Fruit fly (Drosophila melanogaster) whole organism, embryonic: ENCODE data around the gene nmdyn-D6.

Experiments
- Adf1 ChIP-seq: fragments of 200-800 bp; sonication (Bioruptor generic); IDR thresholded peaks from 2 replicates; pipeline ENCODE4 v1.3.6; 2022; ENCODE audit warnings: missing biosample characterization, missing genetic modification characterization
- Atf6 ChIP-seq: fragments of 200-800 bp; sonication (Bioruptor generic); IDR thresholded peaks from 2 replicates; pipeline ENCODE4 v1.3.6; 2022; ENCODE audit warnings: missing biosample characterization, missing genetic modification characterization
- CG10321 ChIP-seq: fragments of 200-800 bp; sonication (Bioruptor generic); IDR thresholded peaks from 2 replicates; pipeline ENCODE4 v1.3.6; 2022; ENCODE audit warnings: missing biosample characterization, missing genetic modification characterization
- CG12104 ChIP-seq: fragments of 200-800 bp; sonication (Bioruptor generic); optimal IDR thresholded peaks from 3 replicates; lab custom pipeline; 2016; ENCODE audit warnings: missing biosample characterization, missing genetic modification characterization
- CG12155 ChIP-seq: fragments of 200-800 bp; sonication (Bioruptor generic); optimal IDR thresholded peaks from 3 replicates; lab custom pipeline; 2016; ENCODE audit warnings: missing biosample characterization, missing genetic modification characterization
- CG12769 ChIP-seq: fragments of 200-800 bp; sonication (Bioruptor generic); optimal IDR thresholded peaks from 2 replicates; lab custom pipeline; 2019; ENCODE audit warnings: missing biosample characterization, mild to moderate bottlenecking, missing genetic modification characterization, moderate library complexity
- CG13894 ChIP-seq: fragments of 200-800 bp; sonication (Bioruptor generic); optimal IDR thresholded peaks from 3 replicates; lab custom pipeline; 2018; ENCODE audit warnings: missing biosample characterization, mild to moderate bottlenecking, missing genetic modification characterization, moderate library complexity
- CG1647 ChIP-seq: fragments of 200-800 bp; sonication (Bioruptor generic); optimal IDR thresholded peaks from 3 replicates; lab custom pipeline; 2016; ENCODE audit warnings: missing biosample characterization, missing genetic modification characterization
- CG17186 ChIP-seq: fragments of 200-800 bp; sonication (Bioruptor generic); optimal IDR thresholded peaks from 3 replicates; lab custom pipeline; 2017; ENCODE audit warnings: missing biosample characterization, missing genetic modification reagents, missing genetic modification characterization
- CG17359 ChIP-seq: fragments of 200-800 bp; sonication (Bioruptor generic); optimal IDR thresholded peaks from 3 replicates; lab custom pipeline; 2018; ENCODE audit warnings: missing biosample characterization, mild to moderate bottlenecking, missing genetic modification characterization, moderate library complexity
- CG18619 ChIP-seq: fragments of 200-800 bp; sonication (Bioruptor generic); optimal IDR thresholded peaks from 3 replicates; lab custom pipeline; 2017; ENCODE audit warnings: missing biosample characterization, mild to moderate bottlenecking, missing genetic modification characterization
- CG31441 ChIP-seq: fragments of 200-800 bp; sonication (Bioruptor generic); IDR thresholded peaks from 2 replicates; pipeline ENCODE4 v1.3.6; 2022; ENCODE audit warnings: missing biosample characterization, missing genetic modification characterization
- CG33557 ChIP-seq: fragments of 200-800 bp; sonication (Bioruptor generic); optimal IDR thresholded peaks from 2 replicates; lab custom pipeline; 2019; ENCODE audit warnings: missing biosample characterization, mild to moderate bottlenecking, missing genetic modification characterization, moderate library complexity
- CG34376 ChIP-seq: fragments of 200-800 bp; sonication (Bioruptor generic); optimal IDR thresholded peaks from 2 replicates; lab custom pipeline; 2018; ENCODE audit warnings: missing biosample characterization, mild to moderate bottlenecking, missing genetic modification characterization
- CG3726 ChIP-seq: fragments of 200-800 bp; sonication (Bioruptor generic); IDR thresholded peaks from 3 replicates; pipeline ENCODE4, ENCODE4 v1.3.6; 2022; ENCODE audit warnings: missing biosample characterization, missing genetic modification characterization
- CG3847 ChIP-seq: fragments of 200-800 bp; sonication (Bioruptor generic); IDR thresholded peaks from 2 replicates; pipeline ENCODE4 v1.3.6; 2022; ENCODE audit warnings: missing biosample characterization, missing genetic modification characterization
- CG4820 ChIP-seq: fragments of 200-800 bp; sonication (Bioruptor generic); optimal IDR thresholded peaks from 3 replicates; lab custom pipeline; 2016; ENCODE audit warnings: missing biosample characterization, missing genetic modification characterization
- CG6791 ChIP-seq: fragments of 200-800 bp; sonication (Bioruptor generic); IDR thresholded peaks from 3 replicates; pipeline ENCODE4 v1.3.6; 2022; ENCODE audit warnings: missing biosample characterization, missing genetic modification characterization; ENCODE audit not compliant: partially characterized antibody
- Deaf1 ChIP-seq: fragments of 200-800 bp; optimal IDR thresholded peaks from 3 replicates; lab custom pipeline; 2019; ENCODE audit warnings: missing biosample characterization, mild to moderate bottlenecking, missing genetic modification characterization, moderate library complexity
- Dfd ChIP-seq, 2 experiments: fragments of >200 bp; optimal IDR thresholded peaks; 2 replicates each; lab custom pipeline; 2017; ENCODE audit warnings: missing biosample characterization in 2 of 2, missing genetic modification characterization in 2 of 2
- ERR ChIP-seq: fragments of 200-800 bp; sonication (Bioruptor generic); optimal IDR thresholded peaks from 2 replicates; lab custom pipeline; 2016; ENCODE audit warnings: missing biosample characterization, missing genetic modification characterization
- Ets65A ChIP-seq: fragments of 200-800 bp; sonication (Bioruptor generic); peaks from one replicate; lab custom pipeline; 2016; ENCODE audit warnings: missing biosample characterization, missing genetic modification characterization
- Fer1 ChIP-seq: fragments of 200-800 bp; sonication (Bioruptor generic); optimal IDR thresholded peaks from 2 replicates; lab custom pipeline; 2017; ENCODE audit warnings: missing biosample characterization, mild to moderate bottlenecking, missing genetic modification characterization
- HLH4C ChIP-seq: fragments of 200-800 bp; sonication (Bioruptor generic); IDR thresholded peaks from 3 replicates; pipeline ENCODE4 v1.3.6; 2022; ENCODE audit warnings: missing biosample characterization, missing genetic modification characterization; ENCODE audit not compliant: partially characterized antibody
- Max ChIP-seq: fragments of 200-800 bp; sonication (Bioruptor generic); optimal IDR thresholded peaks from 2 replicates; lab custom pipeline; 2016; ENCODE audit warnings: missing biosample characterization, mild to moderate bottlenecking, missing genetic modification characterization
- Rfx ChIP-seq: fragments of 200-800 bp; sonication (Bioruptor generic); IDR thresholded peaks from 2 replicates; pipeline ENCODE4 v1.3.6; 2022; ENCODE audit warnings: missing biosample characterization, missing genetic modification characterization
- Rx ChIP-seq: fragments of 200-800 bp; sonication (Bioruptor generic); IDR thresholded peaks from 2 replicates; pipeline ENCODE4 v1.3.6; 2022; ENCODE audit warnings: missing biosample characterization, missing genetic modification characterization
- Xrp1 ChIP-seq: fragments of 200-800 bp; sonication (Bioruptor generic); IDR thresholded peaks from 2 replicates; pipeline ENCODE4 v1.3.6; 2022; ENCODE audit warnings: missing biosample characterization, missing genetic modification characterization
- YL-1 ChIP-seq: fragments of 200-800 bp; sonication (Bioruptor generic); optimal IDR thresholded peaks from 3 replicates; lab custom pipeline; 2017; ENCODE audit warnings: missing biosample characterization, mild to moderate bottlenecking, missing genetic modification characterization
- bcd ChIP-seq: fragments of 200-800 bp; sonication (Bioruptor generic); optimal IDR thresholded peaks from 2 replicates; lab custom pipeline; 2017; ENCODE audit warnings: missing biosample characterization, mild to moderate bottlenecking, missing genetic modification characterization
- chn ChIP-seq: fragments of 200-800 bp; sonication (Bioruptor generic); optimal IDR thresholded peaks from 2 replicates; lab custom pipeline; 2016; ENCODE audit warnings: missing biosample characterization, missing genetic modification characterization
- ci ChIP-seq: fragments of 200-800 bp; sonication (Bioruptor generic); IDR thresholded peaks from 3 replicates; pipeline ENCODE4 v1.3.6; 2022; ENCODE audit warnings: missing biosample characterization, missing genetic modification characterization
- crc ChIP-seq: fragments of 200-800 bp; sonication (Bioruptor generic); optimal IDR thresholded peaks from 2 replicates; lab custom pipeline; 2016; ENCODE audit warnings: missing biosample characterization, missing genetic modification characterization
- da ChIP-seq: fragments of 200-800 bp; sonication (Bioruptor generic); optimal IDR thresholded peaks from 2 replicates; lab custom pipeline; 2016; ENCODE audit warnings: missing biosample characterization, missing genetic modification characterization
- danr ChIP-seq: fragments of 200-800 bp; sonication (Bioruptor generic); IDR thresholded peaks from 2 replicates; pipeline ENCODE4 v1.3.6; 2022; ENCODE audit warnings: missing biosample characterization, missing genetic modification characterization
- dm ChIP-seq: fragments of 200-800 bp; sonication (Bioruptor generic); optimal IDR thresholded peaks from 3 replicates; lab custom pipeline; 2016; ENCODE audit warnings: missing biosample characterization, missing genetic modification characterization
- dmrt11E ChIP-seq: fragments of 200-800 bp; sonication (Bioruptor generic); optimal IDR thresholded peaks from 3 replicates; lab custom pipeline; 2018; ENCODE audit warnings: missing biosample characterization, mild to moderate bottlenecking, missing genetic modification characterization, moderate library complexity
- emc ChIP-seq: fragments of 200-800 bp; sonication (Bioruptor generic); optimal IDR thresholded peaks from 2 replicates; lab custom pipeline; 2016; ENCODE audit warnings: missing biosample characterization, missing genetic modification characterization
- en ChIP-seq: fragments of 200-800 bp; sonication (Bioruptor generic); optimal IDR thresholded peaks from 2 replicates; lab custom pipeline; 2016; ENCODE audit warnings: missing biosample characterization, missing genetic modification characterization
- gcm ChIP-seq: fragments of 200-800 bp; sonication (Bioruptor generic); optimal IDR thresholded peaks from 2 replicates; lab custom pipeline; 2019; ENCODE audit warnings: missing biosample characterization, mild to moderate bottlenecking, missing genetic modification characterization, moderate library complexity
- gfzf ChIP-seq: fragments of 200-800 bp; sonication (Bioruptor generic); optimal IDR thresholded peaks from 2 replicates; lab custom pipeline; 2016; ENCODE audit warnings: missing biosample characterization, mild to moderate bottlenecking, missing genetic modification characterization, moderate library complexity
- gsb-n ChIP-seq: fragments of 200-800 bp; sonication (Bioruptor generic); optimal IDR thresholded peaks from 3 replicates; lab custom pipeline; 2018; ENCODE audit warnings: missing biosample characterization, mild to moderate bottlenecking, missing genetic modification characterization
- h ChIP-seq: fragments of >200 bp; optimal IDR thresholded peaks from 2 replicates; lab custom pipeline; 2017
- nau ChIP-seq: fragments of 200-800 bp; sonication (Bioruptor generic); optimal IDR thresholded peaks from 3 replicates; lab custom pipeline; 2017; ENCODE audit warnings: missing biosample characterization, mild to moderate bottlenecking, missing genetic modification characterization, missing genetic modification reagents
- pnt ChIP-seq: fragments of 200-800 bp; sonication (Bioruptor generic); optimal IDR thresholded peaks from 3 replicates; lab custom pipeline; 2016; ENCODE audit warnings: missing biosample characterization, missing genetic modification characterization
- row ChIP-seq: fragments of 200-800 bp; sonication (Bioruptor generic); IDR thresholded peaks from 3 replicates; pipeline ENCODE4 v1.3.6; 2022; ENCODE audit warnings: missing biosample characterization, missing genetic modification characterization
- slou ChIP-seq: fragments of 200-800 bp; sonication (Bioruptor generic); optimal IDR thresholded peaks from 3 replicates; lab custom pipeline; 2016; ENCODE audit warnings: missing biosample characterization, missing genetic modification characterization
- slp2 ChIP-seq: fragments of 200-800 bp; sonication (Bioruptor generic); optimal IDR thresholded peaks from 2 replicates; lab custom pipeline; 2016; ENCODE audit warnings: missing biosample characterization, missing genetic modification characterization
- ssp ChIP-seq: fragments of 200-800 bp; sonication (Bioruptor generic); IDR thresholded peaks from 2 replicates; pipeline ENCODE4 v1.3.6; 2022; ENCODE audit warnings: missing biosample characterization, missing genetic modification characterization
- tap ChIP-seq: fragments of 200-800 bp; optimal IDR thresholded peaks from 3 replicates; lab custom pipeline; 2019; ENCODE audit warnings: missing biosample characterization, mild to moderate bottlenecking, missing genetic modification characterization, moderate library complexity
- unc-4 ChIP-seq: fragments of 200-800 bp; sonication (Bioruptor generic); IDR thresholded peaks from 2 replicates; pipeline ENCODE4 v1.3.6; 2022; ENCODE audit warnings: missing biosample characterization, missing genetic modification characterization; ENCODE audit not compliant: partially characterized antibody
- vnd ChIP-seq: fragments of 200-800 bp; sonication (Bioruptor generic); IDR thresholded peaks from 3 replicates; pipeline ENCODE4 v1.3.6; 2022; ENCODE audit warnings: missing biosample characterization, missing genetic modification characterization; ENCODE audit not compliant: partially characterized antibody

The nmdyn-D6 gene

dm6 chrX:14580359-14580961 lies 3.0 kb upstream of the nmdyn-D6 start, which contains the start of gene CG14414 (continued):
- TF ChIP-seq CG6791: peak; percentile 86
- TF ChIP-seq vnd (GFP tag; lab: Robert Waterston, UW): peak; percentile 74
- no peak for TF ChIP-seq Xrp1
- no peak for TF ChIP-seq Fer1 (GFP tag; lab: Kevin White, UChicago)
- peak; percentile 73 for TF ChIP-seq CG17186 (GFP tag; lab: Kevin White, UChicago)
- TF ChIP-seq nau (GFP tag; lab: Kevin White, UChicago): no peak
- TF ChIP-seq pnt (GFP tag; lab: Kevin White, UChicago): no peak
- TF ChIP-seq dmrt11E (tag; lab: Kevin White, UChicago): no peak
- no peak for TF ChIP-seq da (GFP tag; lab: Kevin White, UChicago)
- no peak for TF ChIP-seq dm (GFP tag; lab: Kevin White, UChicago)
- TF ChIP-seq CG12769 (tag; lab: Kevin White, UChicago): no peak
- TF ChIP-seq CG33557 (GFP tag; lab: Kevin White, UChicago): no peak
- TF ChIP-seq ci: no peak
- TF ChIP-seq Rfx (GFP tag; lab: Robert Waterston, UW): peak; percentile 62; the same call in 1 of the 2 replicates
- peak; percentile 80 for TF ChIP-seq HLH4C (GFP tag; lab: Robert Waterston, UW)
- TF ChIP-seq YL-1 (GFP tag; lab: Kevin White, UChicago): peak; percentile 33
- no peak for TF ChIP-seq slp2 (GFP tag; lab: Kevin White, UChicago)
- no peak for TF ChIP-seq Dfd (GFP tag; optimal IDR thresholded peaks at IDR 0.05; lab: Kevin White, UChicago)
- TF ChIP-seq Rx (GFP tag; lab: Robert Waterston, UW): no peak
- TF ChIP-seq Atf6 (GFP tag; lab: Robert Waterston, UW): no peak
- TF ChIP-seq h (lab: Kevin White, UChicago): no peak
- no peak for TF ChIP-seq CG10321
- no peak for TF ChIP-seq CG31441 (GFP tag; lab: Robert Waterston, UW)
- TF ChIP-seq CG3726 (GFP tag; lab: Robert Waterston, UW): no peak
- no peak for TF ChIP-seq chn (GFP tag; lab: Kevin White, UChicago)
- TF ChIP-seq Ets65A (GFP tag; lab: Kevin White, UChicago): peak; percentile 0
- TF ChIP-seq unc-4 (GFP tag; lab: Robert Waterston, UW): peak; percentile 82
- TF ChIP-seq Adf1 (GFP tag; lab: Robert Waterston, UW): no peak
- peak; percentile 56 for TF ChIP-seq CG3847
- TF ChIP-seq Deaf1 (tag; lab: Kevin White, UChicago): no peak
- no peak for TF ChIP-seq emc (GFP tag; lab: Kevin White, UChicago)
- no peak for TF ChIP-seq CG1647 (GFP tag; lab: Kevin White, UChicago)
- TF ChIP-seq Max (GFP tag; lab: Kevin White, UChicago): no peak
- peak; percentile 52 for TF ChIP-seq gfzf (GFP tag; lab: Kevin White, UChicago)
- no peak for TF ChIP-seq gcm (GFP tag; lab: Kevin White, UChicago)
- TF ChIP-seq CG13894 (tag; lab: Kevin White, UChicago): no peak
- TF ChIP-seq CG12104 (GFP tag; lab: Kevin White, UChicago): no peak
- TF ChIP-seq CG4820: no peak
- TF ChIP-seq crc (GFP tag; lab: Kevin White, UChicago): no peak
- TF ChIP-seq CG34376 (GFP tag; lab: Kevin White, UChicago): no peak
- peak; percentile 25 for TF ChIP-seq CG12155
- no peak for TF ChIP-seq CG17359 (tag; lab: Kevin White, UChicago)
- no peak for TF ChIP-seq bcd (GFP tag; lab: Kevin White, UChicago)
- TF ChIP-seq gsb-n (tag; lab: Kevin White, UChicago): no peak
- TF ChIP-seq row: peak; percentile 54
- no peak for TF ChIP-seq slou (GFP tag; lab: Kevin White, UChicago)
- TF ChIP-seq CG18619 (GFP tag; lab: Kevin White, UChicago): no peak
- TF ChIP-seq danr (GFP tag; lab: Robert Waterston, UW): no peak
- TF ChIP-seq tap (tag; lab: Kevin White, UChicago): no peak
- TF ChIP-seq en: no peak
- TF ChIP-seq ssp (GFP tag; lab: Robert Waterston, UW): no peak
- TF ChIP-seq ERR (GFP tag; lab: Kevin White, UChicago): no peak
